Fruit fly (Drosophila melanogaster) whole organism, embryonic: ENCODE data around the gene Mettl5.

ENCODE experiments used
- Adf1 ChIP-seq: fragments of 200-800 bp; sonication (Bioruptor generic); IDR thresholded peaks from 2 replicates; pipeline ENCODE4 v1.3.6; 2022; ENCODE audit warnings: missing biosample characterization, missing genetic modification characterization
- CG1024 ChIP-seq: fragments of 200-800 bp; sonication (Bioruptor generic); IDR thresholded peaks from 2 replicates; pipeline ENCODE4 v1.3.6; 2022; ENCODE audit warnings: missing biosample characterization, missing genetic modification characterization
- CG11247 ChIP-seq: fragments of 200-800 bp; sonication (Bioruptor generic); IDR thresholded peaks from 2 replicates; pipeline ENCODE4 v1.3.6; 2022; ENCODE audit warnings: missing biosample characterization, missing genetic modification characterization
- CG14441 ChIP-seq: fragments of 200-800 bp; sonication (Bioruptor generic); IDR thresholded peaks from 2 replicates; pipeline ENCODE4 v1.3.6; 2022; ENCODE audit warnings: missing biosample characterization, missing genetic modification characterization
- CG14667 ChIP-seq: fragments of 200-800 bp; sonication (Bioruptor generic); IDR thresholded peaks from 2 replicates; pipeline ENCODE4 v1.3.6; 2022; ENCODE audit warnings: missing biosample characterization, missing genetic modification characterization
- CG17359 ChIP-seq: fragments of 200-800 bp; sonication (Bioruptor generic); optimal IDR thresholded peaks from 3 replicates; lab custom pipeline; 2018; ENCODE audit warnings: missing biosample characterization, mild to moderate bottlenecking, missing genetic modification characterization, moderate library complexity
- CG17361 ChIP-seq: fragments of 200-800 bp; sonication (Bioruptor generic); IDR thresholded peaks from 3 replicates; pipeline ENCODE4 v1.3.6; 2022; ENCODE audit warnings: missing biosample characterization, missing genetic modification characterization
- CG18476 ChIP-seq: fragments of 200-800 bp; sonication (Bioruptor generic); optimal IDR thresholded peaks from 2 replicates; lab custom pipeline; 2016; ENCODE audit warnings: missing biosample characterization, mild to moderate bottlenecking, missing genetic modification characterization
- CG18619 ChIP-seq: fragments of 200-800 bp; sonication (Bioruptor generic); optimal IDR thresholded peaks from 3 replicates; lab custom pipeline; 2017; ENCODE audit warnings: missing biosample characterization, mild to moderate bottlenecking, missing genetic modification characterization
- CG2120 ChIP-seq: fragments of 200-800 bp; sonication (Bioruptor generic); optimal IDR thresholded peaks from 3 replicates; lab custom pipeline; 2016; ENCODE audit warnings: missing biosample characterization, missing genetic modification characterization
- CG2199 ChIP-seq: fragments of 200-800 bp; sonication (Bioruptor generic); IDR thresholded peaks from 3 replicates; pipeline ENCODE4 v1.3.6; 2022; ENCODE audit warnings: missing biosample characterization, missing genetic modification characterization
- CG2712 ChIP-seq: fragments of 200-800 bp; optimal IDR thresholded peaks from 3 replicates; lab custom pipeline; 2019; ENCODE audit warnings: missing biosample characterization, mild to moderate bottlenecking, missing genetic modification characterization, moderate library complexity
- CG2875 ChIP-seq: fragments of 200-800 bp; sonication (Bioruptor generic); optimal IDR thresholded peaks from 2 replicates; lab custom pipeline; 2017; ENCODE audit warnings: missing biosample characterization, mild to moderate bottlenecking, missing genetic modification characterization, missing genetic modification reagents
- CG3281 ChIP-seq: fragments of 200-800 bp; sonication (Bioruptor generic); optimal IDR thresholded peaks from 3 replicates; lab custom pipeline; 2017; ENCODE audit warnings: missing biosample characterization, mild to moderate bottlenecking, missing genetic modification characterization
- CG33557 ChIP-seq: fragments of 200-800 bp; sonication (Bioruptor generic); optimal IDR thresholded peaks from 2 replicates; lab custom pipeline; 2019; ENCODE audit warnings: missing biosample characterization, mild to moderate bottlenecking, missing genetic modification characterization, moderate library complexity
- CG4404 ChIP-seq: fragments of 200-800 bp; sonication (Bioruptor generic); IDR thresholded peaks from 2 replicates; pipeline ENCODE4 v1.3.6; 2022; ENCODE audit warnings: missing biosample characterization, missing genetic modification characterization
- Dad ChIP-seq: fragments of 200-800 bp; sonication (Bioruptor generic); optimal IDR thresholded peaks from 3 replicates; lab custom pipeline; 2016; ENCODE audit warnings: missing biosample characterization, missing genetic modification characterization
- HmgD ChIP-seq: fragments of 200-800 bp; sonication (Bioruptor generic); optimal IDR thresholded peaks from 3 replicates; lab custom pipeline; 2016; ENCODE audit warnings: missing biosample characterization, missing genetic modification characterization
- Hr78 ChIP-seq, 2 experiments: fragments of 200-800 bp in 1 of 2; fragments of >200 bp in 1 of 2; sonication (Bioruptor generic) in 1 of 2; optimal IDR thresholded peaks; 2 replicates each; lab custom pipeline; 2017 to 2019; ENCODE audit warnings: missing biosample characterization in 2 of 2, missing genetic modification characterization in 2 of 2, mild to moderate bottlenecking in 1 of 2, moderate library complexity in 1 of 2
- MBD-R2 ChIP-seq: fragments of 200-800 bp; sonication (Bioruptor generic); IDR thresholded peaks from 2 replicates; pipeline ENCODE4 v1.3.6; 2022; ENCODE audit warnings: missing biosample characterization, missing genetic modification characterization
- Six4 ChIP-seq: fragments of 200-800 bp; sonication (Bioruptor generic); optimal IDR thresholded peaks from 2 replicates; lab custom pipeline; 2016; ENCODE audit warnings: missing biosample characterization, missing genetic modification characterization
- Sry-δ ChIP-seq: fragments of 200-800 bp; sonication (Bioruptor generic); optimal IDR thresholded peaks from 2 replicates; lab custom pipeline; 2016; ENCODE audit warnings: missing biosample characterization, missing genetic modification characterization
- abd-A ChIP-seq: fragments of 200-800 bp; sonication (Bioruptor generic); optimal IDR thresholded peaks from 3 replicates; lab custom pipeline; 2019; ENCODE audit warnings: missing biosample characterization, mild to moderate bottlenecking, missing genetic modification characterization, moderate library complexity
- ac ChIP-seq: fragments of 200-800 bp; sonication (Bioruptor generic); optimal IDR thresholded peaks from 3 replicates; lab custom pipeline; 2017; ENCODE audit warnings: missing biosample characterization, mild to moderate bottlenecking, missing genetic modification characterization
- ase ChIP-seq: fragments of 200-800 bp; sonication (Bioruptor generic); IDR thresholded peaks from 3 replicates; pipeline ENCODE4 v1.3.6; 2022; ENCODE audit warnings: missing biosample characterization, missing genetic modification characterization
- ash1 ChIP-seq: fragments of 200-800 bp; sonication (Bioruptor generic); optimal IDR thresholded peaks from 2 replicates; lab custom pipeline; 2018; ENCODE audit warnings: missing biosample characterization, mild to moderate bottlenecking, missing genetic modification characterization
- bab2 ChIP-seq: fragments of 200-800 bp; sonication (Bioruptor generic); optimal IDR thresholded peaks from 2 replicates; lab custom pipeline; 2016; ENCODE audit warnings: missing biosample characterization, missing genetic modification characterization
- bowl ChIP-seq: fragments of 200-800 bp; sonication (Bioruptor generic); IDR thresholded peaks from 2 replicates; pipeline ENCODE4 v1.3.6; 2022; ENCODE audit warnings: missing biosample characterization, missing genetic modification characterization
- br ChIP-seq: fragments of >200 bp; optimal IDR thresholded peaks from 2 replicates; lab custom pipeline; 2017
- bsh ChIP-seq, 2 experiments: fragments of 200-800 bp; sonication (Bioruptor generic); optimal IDR thresholded peaks; 2 replicates each; lab custom pipeline; 2017 to 2018; ENCODE audit warnings: mild to moderate bottlenecking in 2 of 2, missing biosample characterization in 2 of 2, missing genetic modification characterization in 2 of 2, moderate library complexity in 1 of 2
- cato ChIP-seq: fragments of 200-800 bp; sonication (Bioruptor generic); optimal IDR thresholded peaks from 2 replicates; lab custom pipeline; 2016; ENCODE audit warnings: missing biosample characterization, missing genetic modification characterization, borderline replicate concordance
- crc ChIP-seq: fragments of 200-800 bp; sonication (Bioruptor generic); optimal IDR thresholded peaks from 2 replicates; lab custom pipeline; 2016; ENCODE audit warnings: missing biosample characterization, missing genetic modification characterization
- danr ChIP-seq: fragments of 200-800 bp; sonication (Bioruptor generic); IDR thresholded peaks from 2 replicates; pipeline ENCODE4 v1.3.6; 2022; ENCODE audit warnings: missing biosample characterization, missing genetic modification characterization
- eve ChIP-seq, 2 experiments: fragments of >200 bp; optimal IDR thresholded peaks; 2 replicates each; lab custom pipeline; 2017; ENCODE audit warnings: missing biosample characterization in 2 of 2, missing genetic modification characterization in 2 of 2
- ewg ChIP-seq: fragments of 200-800 bp; sonication (Bioruptor generic); optimal IDR thresholded peaks from 3 replicates; lab custom pipeline; 2017; ENCODE audit warnings: mild to moderate bottlenecking, missing biosample characterization, missing genetic modification reagents, missing genetic modification characterization
- eyg ChIP-seq: fragments of 200-800 bp; sonication (Bioruptor generic); optimal IDR thresholded peaks from 3 replicates; lab custom pipeline; 2016; ENCODE audit warnings: missing biosample characterization, missing genetic modification characterization
- hbn ChIP-seq: fragments of 200-800 bp; sonication (Bioruptor generic); IDR thresholded peaks from 2 replicates; pipeline ENCODE4 v1.3.6; 2022; ENCODE audit warnings: missing biosample characterization, missing genetic modification characterization; ENCODE audit not compliant: partially characterized antibody
- lola ChIP-seq, 3 experiments: fragments of >200 bp in 2 of 3; fragments of 200-800 bp in 1 of 3; sonication (Bioruptor generic) in 1 of 3; optimal IDR thresholded peaks; 2 replicates each; lab custom pipeline; 2017 to 2019; ENCODE audit warnings: missing biosample characterization in 3 of 3, missing genetic modification characterization in 3 of 3, mild to moderate bottlenecking in 1 of 3, moderate library complexity in 1 of 3
- maf-S ChIP-seq: fragments of 200-800 bp; sonication (Bioruptor generic); optimal IDR thresholded peaks from 2 replicates; lab custom pipeline; 2016; ENCODE audit warnings: missing biosample characterization, missing genetic modification characterization
- mam ChIP-seq: fragments of 200-800 bp; sonication (Bioruptor generic); optimal IDR thresholded peaks from 3 replicates; lab custom pipeline; 2016; ENCODE audit warnings: missing biosample characterization, missing genetic modification characterization
- nerfin-1 ChIP-seq: fragments of 200-800 bp; sonication (Bioruptor generic); optimal IDR thresholded peaks from 3 replicates; lab custom pipeline; 2019; ENCODE audit warnings: missing biosample characterization, mild to moderate bottlenecking, missing genetic modification characterization, moderate library complexity
- nerfin-2 ChIP-seq: fragments of 200-800 bp; sonication (Bioruptor generic); IDR thresholded peaks from 2 replicates; pipeline ENCODE4 v1.3.6; 2022; ENCODE audit warnings: missing biosample characterization, missing genetic modification characterization; ENCODE audit not compliant: partially characterized antibody
- phol ChIP-seq: fragments of 200-800 bp; sonication (Bioruptor generic); optimal IDR thresholded peaks from 3 replicates; lab custom pipeline; 2018; ENCODE audit warnings: missing biosample characterization, mild to moderate bottlenecking, missing genetic modification characterization, moderate library complexity
- pnt ChIP-seq: fragments of 200-800 bp; sonication (Bioruptor generic); optimal IDR thresholded peaks from 3 replicates; lab custom pipeline; 2016; ENCODE audit warnings: missing biosample characterization, missing genetic modification characterization
- repo ChIP-seq: fragments of 200-800 bp; sonication (Bioruptor generic); optimal IDR thresholded peaks from 2 replicates; lab custom pipeline; 2016; ENCODE audit warnings: missing biosample characterization, missing genetic modification characterization
- ro ChIP-seq: fragments of 200-800 bp; sonication (Bioruptor generic); IDR thresholded peaks from 2 replicates; pipeline ENCODE4 v1.3.6; 2022; ENCODE audit warnings: missing biosample characterization, missing genetic modification characterization
- sc ChIP-seq, 3 experiments: fragments of >200 bp in 2 of 3; fragments of 200-800 bp in 1 of 3; sonication (Bioruptor generic) in 1 of 3; optimal IDR thresholded peaks; 2 replicates in 2 of 3; 3 replicates in 1 of 3; lab custom pipeline; 2017; ENCODE audit warnings: mild to moderate bottlenecking in 1 of 3, missing biosample characterization in 1 of 3, missing genetic modification characterization in 1 of 3, missing genetic modification reagents in 1 of 3
- shn ChIP-seq: fragments of 200-800 bp; sonication (Bioruptor generic); optimal IDR thresholded peaks from 3 replicates; lab custom pipeline; 2016; ENCODE audit warnings: missing biosample characterization, missing genetic modification characterization
- so ChIP-seq: fragments of 200-800 bp; sonication (Bioruptor generic); IDR thresholded peaks from 3 replicates; pipeline ENCODE4 v1.3.6; 2022; ENCODE audit warnings: missing biosample characterization, missing genetic modification characterization
- sr ChIP-seq: fragments of 200-800 bp; sonication (Bioruptor generic); IDR thresholded peaks from 3 replicates; pipeline ENCODE4 v1.3.6; 2022; ENCODE audit warnings: missing biosample characterization, missing genetic modification characterization
- sug ChIP-seq: fragments of 200-800 bp; optimal IDR thresholded peaks from 2 replicates; lab custom pipeline; 2019; ENCODE audit warnings: missing biosample characterization, mild to moderate bottlenecking, missing genetic modification characterization, moderate library complexity
- toy ChIP-seq: fragments of 200-800 bp; sonication (Bioruptor generic); IDR thresholded peaks from 2 replicates; pipeline ENCODE4 v1.3.6; 2022; ENCODE audit warnings: missing biosample characterization, missing genetic modification characterization

Mettl5 gene

DNA sequence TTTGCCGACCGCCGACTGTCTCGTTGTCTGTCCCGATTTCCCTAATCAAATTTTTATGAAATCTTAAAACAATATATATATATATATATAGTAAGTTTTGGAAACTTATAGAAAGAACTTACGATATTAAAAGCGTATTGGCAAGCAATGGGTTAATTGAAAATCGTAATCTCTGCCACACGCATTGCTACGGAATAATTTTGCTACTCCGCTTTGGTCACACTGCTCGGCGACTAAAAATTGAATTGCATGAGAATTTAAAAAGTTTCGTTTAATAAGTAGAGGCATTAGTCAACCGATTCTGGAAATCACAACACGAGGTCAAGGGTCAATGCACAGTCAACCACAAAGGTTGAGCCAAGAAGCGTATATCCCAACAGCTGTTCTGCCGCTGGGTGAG lies 2.4 kb upstream of the Mettl5 start, which contains the start of gene Bet1 (continued):
- TF ChIP-seq sc (optimal IDR thresholded peaks at IDR 0.05; lab: Kevin White, UChicago) (no peak), sc (GFP tag; optimal IDR thresholded peaks at IDR 0.05; lab: Kevin White, UChicago) (no peak), ase (no peak), HmgD (no peak), CG2120 (GFP tag; lab: Kevin White, UChicago) (no peak), Six4 (no peak), ro (GFP tag; lab: Robert Waterston, UW) (no peak), CG17361 (GFP tag; lab: Robert Waterston, UW) (peak; percentile 39; the same call in 1 of the 3 replicates), pnt (GFP tag; lab: Kevin White, UChicago) (no peak), phol (tag; lab: Kevin White, UChicago) (no peak), bsh (GFP tag; optimal IDR thresholded peaks at IDR 0.05; lab: Kevin White, UChicago) (peak in 1 of 2 experiments; percentile 14), CG2712 (tag; lab: Kevin White, UChicago) (peak; percentile 34), ash1 (GFP tag; lab: Kevin White, UChicago) (no peak), ewg (GFP tag; lab: Kevin White, UChicago) (no peak), abd-A (tag; lab: Kevin White, UChicago) (no peak), Sry-δ (GFP tag; lab: Kevin White, UChicago) (no peak), crc (no peak), mam (no peak), bab2 (GFP tag; lab: Kevin White, UChicago) (no peak), br (lab: Kevin White, UChicago) (no peak), toy (GFP tag; lab: Robert Waterston, UW) (no peak), CG11247 (GFP tag; lab: Robert Waterston, UW) (no peak), CG14441 (GFP tag; lab: Robert Waterston, UW) (no peak), CG17359 (no peak), bowl (GFP tag; lab: Robert Waterston, UW) (no peak), cato (GFP tag; lab: Kevin White, UChicago) (no peak), nerfin-1 (tag; lab: Kevin White, UChicago) (no peak), danr (GFP tag; lab: Robert Waterston, UW) (no peak), CG3281 (GFP tag; lab: Kevin White, UChicago) (no peak), maf-S (no peak), MBD-R2 (GFP tag; lab: Robert Waterston, UW) (peak; percentile 55), CG14667 (GFP tag; lab: Robert Waterston, UW) (no peak), CG18476 (GFP tag; lab: Kevin White, UChicago) (no peak), lola (GFP tag; optimal IDR thresholded peaks at IDR 0.05; lab: Kevin White, UChicago) (no peak), sug (tag; lab: Kevin White, UChicago) (no peak), CG33557 (GFP tag; lab: Kevin White, UChicago) (no peak), eve (GFP tag; optimal IDR thresholded peaks at IDR 0.05; lab: Kevin White, UChicago) (no peak), Dad (no peak), CG18619 (GFP tag; lab: Kevin White, UChicago) (no peak), nerfin-2 (GFP tag; lab: Robert Waterston, UW) (no peak), ac (GFP tag; lab: Kevin White, UChicago) (no peak), Adf1 (no peak), repo (no peak), CG2199 (GFP tag; lab: Robert Waterston, UW) (no peak), CG1024 (no peak), CG2875 (GFP tag; lab: Kevin White, UChicago) (no peak), hbn (GFP tag; lab: Robert Waterston, UW) (no peak), CG4404 (peak; percentile 24; the same call in 1 of the 2 replicates), eyg (no peak), Hr78 (GFP tag; optimal IDR thresholded peaks at IDR 0.05; lab: Kevin White, UChicago) (no peak), shn (GFP tag; lab: Kevin White, UChicago) (no peak), sr (GFP tag; lab: Robert Waterston, UW) (no peak), so (GFP tag; lab: Robert Waterston, UW) (no peak)
